Fruit fly (Drosophila melanogaster): Measurements from ENCODE around the gene CG31886.

CG31886 gene

dm6 chr2L:8951184-8951934, 7.5 kb downstream of the CG31886 start, which contains the start of gene C1GalTA:
Gene C1GalTA (minus strand): TSS chr2L:8951216.
- peak; percentile 29 for TF ChIP-seq sage (GFP tag; optimal IDR thresholded peaks at IDR 0.05)
- TF ChIP-seq Myc (optimal IDR thresholded peaks at IDR 0.05) = no peak
- TF ChIP-seq ey (GFP tag; optimal IDR thresholded peaks at IDR 0.05) = peak; percentile 69
- peak; percentile 36 to 42 for TF ChIP-seq dl (GFP tag; optimal IDR thresholded peaks at IDR 0.05; ENCODE audit: insufficient read depth in 1 of 2, partially characterized antibody in 2 of 2)
- TF ChIP-seq tai (GFP tag; optimal IDR thresholded peaks at IDR 0.05) = peak; percentile 41
- no peak for TF ChIP-seq Vsx2 (GFP tag; optimal IDR thresholded peaks at IDR 0.05; ENCODE audit: partially characterized antibody)
- peak; percentile 80 for TF ChIP-seq Dfd (GFP tag; optimal IDR thresholded peaks at IDR 0.05)
- peak; percentile 88 for TF ChIP-seq h (GFP tag; optimal IDR thresholded peaks at IDR 0.05)
- peak; percentile 81 for TF ChIP-seq br (GFP tag; optimal IDR thresholded peaks at IDR 0.05)
- peak; percentile 88 for TF ChIP-seq brk (GFP tag; optimal IDR thresholded peaks at IDR 0.05)
- peak; percentile 36 for TF ChIP-seq Jra (GFP tag; optimal IDR thresholded peaks at IDR 0.05)
- TF ChIP-seq CrebA (GFP tag; optimal IDR thresholded peaks at IDR 0.05; ENCODE audit: borderline replicate concordance) = no peak
- TF ChIP-seq CG32264 (GFP tag; optimal IDR thresholded peaks at IDR 0.05) = no peak
- TF ChIP-seq Abd-B (GFP tag; optimal IDR thresholded peaks at IDR 0.05) = no peak
- TF ChIP-seq dmrt93B (GFP tag; optimal IDR thresholded peaks at IDR 0.05) = peak; percentile 96
- peak; percentile 99 for TF ChIP-seq Sp1 (GFP tag; optimal IDR thresholded peaks at IDR 0.05)
- no peak for TF ChIP-seq usp (GFP tag; optimal IDR thresholded peaks at IDR 0.05)
- no peak for TF ChIP-seq N (GFP tag; optimal IDR thresholded peaks at IDR 0.05)
- TF ChIP-seq lola (GFP tag; optimal IDR thresholded peaks at IDR 0.05) = no peak
- peak; percentile 98 for TF ChIP-seq OdsH (GFP tag; optimal IDR thresholded peaks at IDR 0.05)
- peak in 1 of 2 experiments; percentile 98 for TF ChIP-seq foxo (GFP tag; optimal IDR thresholded peaks at IDR 0.05)
- peak; percentile 96 for TF ChIP-seq rgr (GFP tag; optimal IDR thresholded peaks at IDR 0.05)
- TF ChIP-seq pan (optimal IDR thresholded peaks at IDR 0.05) = no peak
- TF ChIP-seq dsf (GFP tag; optimal IDR thresholded peaks at IDR 0.05; ENCODE audit: borderline replicate concordance) = no peak
- no peak for TF ChIP-seq GATAd (GFP tag; optimal IDR thresholded peaks at IDR 0.05)
- peak; percentile 69 for TF ChIP-seq woc (GFP tag; optimal IDR thresholded peaks at IDR 0.05)
- TF ChIP-seq Hr78 (GFP tag; optimal IDR thresholded peaks at IDR 0.05) = no peak
- peak; percentile 83 for TF ChIP-seq Hnf4 (GFP tag; optimal IDR thresholded peaks at IDR 0.05)
- peak; percentile 87 for TF ChIP-seq sv (GFP tag; optimal IDR thresholded peaks at IDR 0.05)
- peak; percentile 92 for TF ChIP-seq CG9705 (GFP tag; optimal IDR thresholded peaks at IDR 0.05)
- peak; percentile 65 for TF ChIP-seq Rel (GFP tag; optimal IDR thresholded peaks at IDR 0.05)
- peak; percentile 90 for TF ChIP-seq Rel (tag; optimal IDR thresholded peaks at IDR 0.05)
- no peak for TF ChIP-seq Mio (GFP tag; optimal IDR thresholded peaks at IDR 0.05)
- TF ChIP-seq Hr83 (GFP tag; optimal IDR thresholded peaks at IDR 0.05; ENCODE audit: poor library complexity, severe bottlenecking) = no peak
- TF ChIP-seq HLH106 (tag; optimal IDR thresholded peaks at IDR 0.05) = peak; percentile 99
- TF ChIP-seq Dif (GFP tag; optimal IDR thresholded peaks at IDR 0.05; ENCODE audit: partially characterized antibody) = peak; percentile 70
- TF ChIP-seq fru (GFP tag; optimal IDR thresholded peaks at IDR 0.05) = peak; percentile 88
- peak; percentile 96 for TF ChIP-seq psq (GFP tag; optimal IDR thresholded peaks at IDR 0.05)

DNA sequence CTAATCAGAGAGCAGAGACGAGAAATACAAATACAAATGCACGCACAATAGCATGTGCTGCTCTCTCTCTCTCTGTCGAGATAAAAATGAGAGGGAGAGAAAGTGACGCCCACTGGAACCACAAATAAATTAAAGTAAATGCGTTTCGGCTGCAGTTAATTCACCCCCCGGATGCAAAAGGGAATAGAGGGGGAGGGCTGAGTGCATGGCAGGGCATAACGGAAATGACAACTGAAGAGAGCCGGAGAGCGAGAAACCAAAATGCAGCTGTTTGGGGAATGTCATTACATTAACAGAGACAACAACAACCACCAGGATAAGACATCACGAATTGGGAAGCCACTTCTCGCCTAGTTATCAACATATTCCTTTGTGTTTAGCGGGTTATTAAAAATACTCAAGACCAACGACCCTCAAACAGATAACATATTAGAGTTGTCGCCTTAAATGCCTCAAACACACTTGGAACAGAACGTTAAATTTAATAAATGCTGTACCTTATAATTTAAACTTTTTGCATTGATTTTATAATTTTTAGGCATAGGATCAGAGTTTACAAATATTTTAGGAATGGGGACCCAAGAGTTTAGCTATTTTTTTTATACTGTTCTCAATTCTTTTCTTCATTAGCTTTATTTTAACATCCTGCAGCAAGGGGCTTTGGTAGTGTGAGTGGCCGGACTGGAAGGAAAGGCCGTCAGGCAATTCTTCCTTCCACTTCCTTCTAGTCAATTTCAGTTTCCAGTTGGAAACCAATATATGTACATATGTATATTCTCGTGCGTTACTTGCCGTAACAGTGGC, 8.7 kb downstream of the CG31886 start:
- TF ChIP-seq fru (GFP tag; optimal IDR thresholded peaks at IDR 0.05) = peak; percentile 95
- peak; percentile 63 for TF ChIP-seq Sp1 (GFP tag; optimal IDR thresholded peaks at IDR 0.05)
- TF ChIP-seq GATAd (GFP tag; optimal IDR thresholded peaks at IDR 0.05) = no peak
- peak; percentile 12 for TF ChIP-seq brk (GFP tag; optimal IDR thresholded peaks at IDR 0.05)
- peak; percentile 25 for TF ChIP-seq tai (GFP tag; optimal IDR thresholded peaks at IDR 0.05)
- peak; percentile 58 for TF ChIP-seq h (GFP tag; optimal IDR thresholded peaks at IDR 0.05)
- peak in 1 of 2 experiments; percentile 71 for TF ChIP-seq foxo (GFP tag; optimal IDR thresholded peaks at IDR 0.05)
- no peak for TF ChIP-seq Hr78 (GFP tag; optimal IDR thresholded peaks at IDR 0.05)
- TF ChIP-seq psq (GFP tag; optimal IDR thresholded peaks at IDR 0.05) = peak; percentile 80
- no peak for TF ChIP-seq CG32264 (GFP tag; optimal IDR thresholded peaks at IDR 0.05)
- TF ChIP-seq Rel (GFP tag; optimal IDR thresholded peaks at IDR 0.05) = no peak
- peak; percentile 14 for TF ChIP-seq Rel (tag; optimal IDR thresholded peaks at IDR 0.05)
- TF ChIP-seq lola (GFP tag; optimal IDR thresholded peaks at IDR 0.05) = no peak
- peak; percentile 66 for TF ChIP-seq ey (GFP tag; optimal IDR thresholded peaks at IDR 0.05)
- TF ChIP-seq HLH106 (tag; optimal IDR thresholded peaks at IDR 0.05) = peak; percentile 57
- TF ChIP-seq Dfd (GFP tag; optimal IDR thresholded peaks at IDR 0.05) = no peak
- peak; percentile 48 for TF ChIP-seq dmrt93B (GFP tag; optimal IDR thresholded peaks at IDR 0.05)
- no peak for TF ChIP-seq N (GFP tag; optimal IDR thresholded peaks at IDR 0.05)
- peak; percentile 53 for TF ChIP-seq rgr (GFP tag; optimal IDR thresholded peaks at IDR 0.05)
- no peak for TF ChIP-seq jim (GFP tag; optimal IDR thresholded peaks at IDR 0.05)
- TF ChIP-seq OdsH (GFP tag; optimal IDR thresholded peaks at IDR 0.05) = peak; percentile 56
- peak; percentile 59 for TF ChIP-seq Dif (GFP tag; optimal IDR thresholded peaks at IDR 0.05; ENCODE audit: partially characterized antibody)
- TF ChIP-seq Hr83 (GFP tag; optimal IDR thresholded peaks at IDR 0.05; ENCODE audit: poor library complexity, severe bottlenecking) = peak; percentile 30
- no peak for TF ChIP-seq Myc (optimal IDR thresholded peaks at IDR 0.05)
- TF ChIP-seq sage (GFP tag; optimal IDR thresholded peaks at IDR 0.05) = no peak
- no peak for TF ChIP-seq CG9705 (GFP tag; optimal IDR thresholded peaks at IDR 0.05)
- TF ChIP-seq dsf (GFP tag; optimal IDR thresholded peaks at IDR 0.05; ENCODE audit: borderline replicate concordance) = no peak
- TF ChIP-seq br (GFP tag; optimal IDR thresholded peaks at IDR 0.05) = peak; percentile 67
- no peak for TF ChIP-seq sv (GFP tag; optimal IDR thresholded peaks at IDR 0.05)
- TF ChIP-seq Vsx2 (GFP tag; optimal IDR thresholded peaks at IDR 0.05; ENCODE audit: partially characterized antibody) = peak; percentile 89
- no peak for TF ChIP-seq CrebA (GFP tag; optimal IDR thresholded peaks at IDR 0.05; ENCODE audit: borderline replicate concordance)
- TF ChIP-seq Mio (GFP tag; optimal IDR thresholded peaks at IDR 0.05) = no peak
- TF ChIP-seq dl (GFP tag; optimal IDR thresholded peaks at IDR 0.05; ENCODE audit: insufficient read depth in 1 of 2, partially characterized antibody in 2 of 2) = peak; percentile 34 to 71
- TF ChIP-seq Jra (GFP tag; optimal IDR thresholded peaks at IDR 0.05) = no peak
- no peak for TF ChIP-seq pan (optimal IDR thresholded peaks at IDR 0.05)
- no peak for TF ChIP-seq Abd-B (GFP tag; optimal IDR thresholded peaks at IDR 0.05)
- peak; percentile 74 for TF ChIP-seq woc (GFP tag; optimal IDR thresholded peaks at IDR 0.05)

All from whole organism, wandering third instar larva.